Worm (Caenorhabditis elegans): ENCODE results near the gene F23H12.10.

- TF ChIP-seq egl-18 (GFP tag; IDR thresholded peaks at IDR 0.05): no peak
- no peak for TF ChIP-seq dpl-1 (GFP tag; optimal IDR thresholded peaks at IDR 0.05)
- TF ChIP-seq ama-1 (optimal IDR thresholded peaks at IDR 0.05): no peak
- TF ChIP-seq ama-1 (GFP tag; optimal IDR thresholded peaks at IDR 0.05): no peak
- TF ChIP-seq snpc-1.3 (tag; optimal IDR thresholded peaks at IDR 0.05; ENCODE audit: insufficient read depth): no peak
- TF ChIP-seq unc-130 (GFP tag; optimal IDR thresholded peaks at IDR 0.05): no peak
- TF ChIP-seq snpc-4 (GFP tag; optimal IDR thresholded peaks at IDR 0.05): no peak
- no peak for TF ChIP-seq snpc-4 (tag; optimal IDR thresholded peaks at IDR 0.05)
- TF ChIP-seq pbrm-1 (GFP tag; IDR thresholded peaks at IDR 0.05): no peak
- no peak for TF ChIP-seq hrde-1 (tag; optimal IDR thresholded peaks at IDR 0.05; ENCODE audit: borderline replicate concordance)
- no peak for TF ChIP-seq him-1 (tag; optimal IDR thresholded peaks at IDR 0.05)
- no peak for TF ChIP-seq ztf-25 (GFP tag; IDR thresholded peaks at IDR 0.05)
- no peak for TF ChIP-seq ceh-91 (GFP tag; IDR thresholded peaks at IDR 0.05)
- TF ChIP-seq zfh-2 (GFP tag; conservative IDR thresholded peaks at IDR 0.05): no peak
- TF ChIP-seq F23B12.7 (tag; optimal IDR thresholded peaks at IDR 0.05; ENCODE audit: insufficient read depth): no peak
These were observed 39.7 kb downstream of the F23H12.10 start for ce11 chrV:12334387-12334786.

All from whole organism, young adult.